Worm (Caenorhabditis elegans) whole organism, mixed stage, embryonic: ENCODE data around the gene scl-1.

Experiments used
- M03D4.4 ChIP-seq: sonication (generic microtip); optimal IDR thresholded peaks from 2 replicates; lab custom pipeline; 2017; ENCODE audit warnings: mild to moderate bottlenecking, missing genetic modification characterization, missing compliant biosample characterization
- bed-3 ChIP-seq: fragments of 200-800 bp; sonication (Bioruptor generic); optimal IDR thresholded peaks from 3 replicates; lab custom pipeline; 2018; ENCODE audit warnings: mild to moderate bottlenecking, missing genetic modification characterization, moderate library complexity, missing compliant biosample characterization
- blmp-1 ChIP-seq: fragments of 150-350 bp; optimal IDR thresholded peaks from 2 replicates; lab custom pipeline; 2014; ENCODE audit warnings: missing biosample characterization, missing genetic modification characterization
- ceh-43 ChIP-seq: fragments of 200-800 bp; sonication (Bioruptor generic); optimal IDR thresholded peaks from 2 replicates; lab custom pipeline; 2018; ENCODE audit warnings: mild to moderate bottlenecking, missing genetic modification characterization, moderate library complexity, missing compliant biosample characterization
- ceh-83 ChIP-seq: fragments of 200-800 bp; sonication (Bioruptor generic); optimal IDR thresholded peaks from 2 replicates; lab custom pipeline; 2018; ENCODE audit warnings: mild to moderate bottlenecking, missing genetic modification characterization, missing compliant biosample characterization
- ces-1 ChIP-seq: fragments of 150-350 bp; optimal IDR thresholded peaks from 2 replicates; lab custom pipeline; 2014; ENCODE audit warnings: missing biosample characterization, missing genetic modification reagents, missing genetic modification characterization
- drap-1 ChIP-seq: fragments of 200-800 bp; sonication (Bioruptor generic); optimal IDR thresholded peaks from 3 replicates; lab custom pipeline; 2018; ENCODE audit warnings: mild to moderate bottlenecking, missing genetic modification characterization, missing compliant biosample characterization
- elt-1 ChIP-seq: sonication (generic microtip); optimal IDR thresholded peaks from 2 replicates; lab custom pipeline; 2017; ENCODE audit warnings: missing genetic modification characterization, mild to moderate bottlenecking, missing compliant biosample characterization, antibody characterized with exemption, moderate library complexity, borderline replicate concordance; ENCODE audit not compliant: insufficient read depth
- elt-3 ChIP-seq: fragments of 150-350 bp; optimal IDR thresholded peaks from 2 replicates; lab custom pipeline; 2014; ENCODE audit warnings: missing biosample characterization, missing genetic modification characterization
- flh-1 ChIP-seq: fragments of 200-800 bp; sonication (Bioruptor generic); optimal IDR thresholded peaks from 2 replicates; lab custom pipeline; 2018; ENCODE audit warnings: mild to moderate bottlenecking, missing genetic modification characterization, moderate library complexity, missing compliant biosample characterization
- ham-2 ChIP-seq: fragments of 200-800 bp; sonication (Bioruptor generic); optimal IDR thresholded peaks from 2 replicates; lab custom pipeline; 2018; ENCODE audit warnings: mild to moderate bottlenecking, missing genetic modification characterization, missing compliant biosample characterization
- hlh-1 ChIP-seq: fragments of 150-350 bp; optimal IDR thresholded peaks from 2 replicates; lab custom pipeline; 2014; ENCODE audit warnings: missing biosample characterization, missing genetic modification reagents, missing genetic modification characterization
- lin-13 ChIP-seq: fragments of 150-350 bp; optimal IDR thresholded peaks from 2 replicates; lab custom pipeline; 2014; ENCODE audit warnings: missing biosample characterization, missing genetic modification characterization
- lin-32 ChIP-seq: fragments of 200-800 bp; sonication (Bioruptor generic); optimal IDR thresholded peaks from 2 replicates; lab custom pipeline; 2018; ENCODE audit warnings: mild to moderate bottlenecking, missing genetic modification characterization, missing compliant biosample characterization
- lsy-2 ChIP-seq: fragments of 150-350 bp; optimal IDR thresholded peaks from 2 replicates; lab custom pipeline; 2014; ENCODE audit warnings: missing biosample characterization, missing genetic modification characterization
- mls-2 ChIP-seq: sonication (generic microtip); optimal IDR thresholded peaks from 2 replicates; lab custom pipeline; 2016; ENCODE audit warnings: mild to moderate bottlenecking, missing genetic modification characterization, moderate library complexity, missing compliant biosample characterization
- nhr-2 ChIP-seq: fragments of 150-350 bp; optimal IDR thresholded peaks from 2 replicates; lab custom pipeline; 2014; ENCODE audit warnings: missing biosample characterization, missing genetic modification characterization
- nhr-237 ChIP-seq: fragments of 150-350 bp; optimal IDR thresholded peaks from 2 replicates; lab custom pipeline; 2014; ENCODE audit warnings: missing biosample characterization, missing genetic modification characterization
- nhr-28 ChIP-seq: fragments of 150-350 bp; optimal IDR thresholded peaks from 2 replicates; lab custom pipeline; 2014; ENCODE audit warnings: missing biosample characterization, missing genetic modification characterization
- nhr-76 ChIP-seq: sonication (generic microtip); optimal IDR thresholded peaks from 2 replicates; lab custom pipeline; 2017; ENCODE audit warnings: missing biosample characterization, missing genetic modification characterization
- pha-4 ChIP-seq: fragments of 150-350 bp; optimal IDR thresholded peaks from 2 replicates; lab custom pipeline; 2018; ENCODE audit warnings: missing biosample characterization, missing genetic modification reagents, missing genetic modification characterization
- sem-2 ChIP-seq: fragments of 200-800 bp; sonication (Bioruptor generic); optimal IDR thresholded peaks from 2 replicates; lab custom pipeline; 2018; ENCODE audit warnings: mild to moderate bottlenecking, missing genetic modification characterization, missing compliant biosample characterization
- sptf-1 ChIP-seq: sonication (generic microtip); optimal IDR thresholded peaks from 2 replicates; lab custom pipeline; 2017; ENCODE audit warnings: mild to moderate bottlenecking, missing genetic modification characterization, moderate library complexity, missing compliant biosample characterization
- unc-120 ChIP-seq: sonication (generic microtip); optimal IDR thresholded peaks from 2 replicates; lab custom pipeline; 2017; ENCODE audit warnings: missing genetic modification characterization, missing compliant biosample characterization; ENCODE audit not compliant: poor library complexity, severe bottlenecking
- unc-39 ChIP-seq: fragments of 150-350 bp; optimal IDR thresholded peaks from 2 replicates; lab custom pipeline; 2014; ENCODE audit warnings: missing biosample characterization, missing genetic modification characterization
- unc-62 ChIP-seq: fragments of 150-350 bp; optimal IDR thresholded peaks from 2 replicates; lab custom pipeline; 2014; ENCODE audit warnings: missing biosample characterization, missing genetic modification reagents, missing genetic modification characterization
- ztf-11 ChIP-seq: fragments of 150-350 bp; optimal IDR thresholded peaks from 2 replicates; lab custom pipeline; 2014; ENCODE audit warnings: missing biosample characterization, missing genetic modification characterization

Gene scl-1

DNA sequence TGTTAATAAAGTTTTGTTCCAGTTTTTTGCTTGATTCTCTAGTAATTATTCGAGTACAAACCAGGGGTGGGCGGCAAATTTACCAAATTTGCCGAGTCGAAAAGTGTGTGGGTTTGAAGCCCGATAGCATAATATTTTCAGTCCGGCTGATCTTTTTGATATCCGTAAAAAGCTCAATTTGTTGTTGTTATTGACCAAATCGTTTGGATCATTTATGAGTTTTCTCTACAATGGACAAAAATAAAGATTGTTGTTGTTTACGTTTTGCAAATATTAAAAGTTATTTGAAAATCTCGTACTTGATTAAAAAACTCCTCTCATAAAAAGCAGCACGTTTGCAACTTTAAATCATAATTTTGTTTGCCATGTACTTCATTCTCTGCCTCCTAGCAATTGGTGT is at the start of gene scl-1:
Gene scl-1 (plus strand): TSS at position 301 of the 400 bp plus-strand sequence.
- TF ChIP-seq bed-3 (GFP tag; lab: Kevin White, UChicago) (no peak), elt-3 (tag; lab: Kevin White, UChicago) (no peak), ham-2 (GFP tag; lab: Kevin White, UChicago) (no peak), ztf-11 (no peak), unc-39 (tag; lab: Kevin White, UChicago) (no peak), flh-1 (no peak), ceh-83 (no peak), nhr-237 (tag; lab: Kevin White, UChicago) (no peak), unc-120 (tag; lab: Kevin White, UChicago) (no peak), ces-1 (GFP tag; lab: Kevin White, UChicago) (no peak), M03D4.4 (tag; lab: Kevin White, UChicago) (no peak)

DNA sequence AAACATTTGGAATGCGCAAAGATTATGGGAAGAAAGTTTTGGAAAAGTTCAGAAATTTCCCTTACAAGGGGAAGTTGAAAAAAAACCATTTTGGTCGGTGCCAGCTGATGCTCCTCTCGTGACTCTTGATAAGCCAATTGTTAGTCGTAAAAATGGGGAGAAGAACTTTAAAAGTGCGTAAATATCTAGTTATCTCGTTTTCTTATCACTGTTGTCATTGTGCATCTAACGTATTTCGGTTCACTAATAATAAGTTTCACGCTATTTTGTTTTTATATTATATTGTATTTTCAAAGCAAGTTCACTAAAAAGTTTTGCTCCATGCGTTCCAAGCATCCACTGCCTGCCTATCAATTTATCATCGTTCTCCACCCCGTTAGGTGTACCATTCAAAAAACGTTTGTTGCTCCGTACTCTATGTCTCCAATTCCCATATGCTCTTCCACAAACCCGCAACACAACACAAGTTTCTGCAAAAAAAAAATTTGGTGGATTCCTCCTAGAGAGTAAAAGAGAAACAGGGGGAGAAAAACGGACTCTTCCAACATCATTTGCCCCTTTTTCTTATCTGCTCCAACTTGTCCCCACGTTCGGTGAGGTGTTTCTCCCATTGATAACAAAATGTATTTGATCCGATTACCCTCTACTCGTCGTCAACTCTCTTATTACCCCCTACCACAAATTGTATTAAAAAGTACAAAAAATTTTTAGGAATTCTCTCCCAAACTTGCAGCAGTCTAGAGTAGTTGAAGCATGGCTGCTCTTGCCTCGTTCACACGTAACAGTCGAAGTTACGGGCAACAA is 47.5 kb upstream of the scl-1 start, which contains the start of gene mbk-2:
Gene mbk-2 (plus strand): TSS at position 754 of the 804 bp plus-strand sequence.
- TF ChIP-seq M03D4.4 (tag; lab: Kevin White, UChicago), result no peak
- no peak for TF ChIP-seq sptf-1 (tag; lab: Kevin White, UChicago)
- TF ChIP-seq ceh-43, result no peak
- TF ChIP-seq ces-1 (GFP tag; lab: Kevin White, UChicago), result no peak
- TF ChIP-seq nhr-76 (tag; lab: Kevin White, UChicago), result no peak
- no peak for TF ChIP-seq elt-1
- no peak for TF ChIP-seq nhr-237 (tag; lab: Kevin White, UChicago)
- TF ChIP-seq drap-1 (GFP tag; lab: Kevin White, UChicago), result no peak
- TF ChIP-seq lin-13, result no peak
- no peak for TF ChIP-seq bed-3 (GFP tag; lab: Kevin White, UChicago)
- TF ChIP-seq mls-2, result no peak
- TF ChIP-seq unc-62 (GFP tag; lab: Kevin White, UChicago), result no peak
- no peak for TF ChIP-seq lin-32 (GFP tag; lab: Kevin White, UChicago)
- no peak for TF ChIP-seq hlh-1
- no peak for TF ChIP-seq nhr-28 (tag; lab: Kevin White, UChicago)
- TF ChIP-seq nhr-2 (tag; lab: Kevin White, UChicago), result no peak

DNA sequence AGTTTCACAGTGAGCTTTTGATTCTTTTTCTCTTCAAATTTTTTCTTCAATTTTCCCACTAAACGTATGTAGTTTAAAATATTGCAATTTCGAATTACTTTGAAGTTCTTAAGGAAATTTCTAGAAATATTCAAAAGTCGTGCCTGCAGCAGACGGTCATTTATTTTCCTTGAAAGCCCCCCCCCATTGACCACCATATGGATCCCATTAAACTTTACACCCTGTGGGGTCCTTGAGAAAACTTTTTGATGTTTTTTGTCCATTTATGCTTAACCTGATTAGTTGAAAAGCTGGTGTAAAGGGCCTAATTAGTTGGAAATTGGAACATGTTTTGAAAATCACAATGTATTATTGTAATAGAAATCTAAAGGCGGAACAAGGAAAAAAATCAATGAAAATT is 46.6 kb upstream of the scl-1 start:
- TF ChIP-seq ceh-83 (no peak), sem-2 (no peak)

DNA sequence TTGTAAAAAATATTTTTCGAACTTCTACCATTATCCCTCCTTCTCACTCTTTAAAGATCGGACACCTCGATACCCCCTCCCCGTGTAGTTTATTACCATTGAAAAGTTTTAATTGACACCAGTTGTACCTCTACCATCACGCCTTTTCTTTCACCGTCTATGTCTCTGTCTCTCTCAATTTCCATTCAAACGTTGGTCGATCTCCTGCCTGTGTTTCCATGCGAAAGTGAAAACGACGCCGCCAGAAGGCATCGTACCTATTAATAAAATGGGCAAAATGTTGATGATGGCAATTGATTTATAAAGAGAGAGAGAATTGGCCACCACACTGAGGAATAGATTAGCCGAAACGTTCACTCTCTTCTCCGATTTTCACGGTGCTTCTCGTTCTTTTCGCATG is 42.9 kb upstream of the scl-1 start:
- TF ChIP-seq ham-2 (GFP tag; lab: Kevin White, UChicago), result peak; percentile 35
- peak; percentile 77 for TF ChIP-seq blmp-1 (tag; lab: Kevin White, UChicago)
- no peak for TF ChIP-seq nhr-2 (tag; lab: Kevin White, UChicago)

DNA sequence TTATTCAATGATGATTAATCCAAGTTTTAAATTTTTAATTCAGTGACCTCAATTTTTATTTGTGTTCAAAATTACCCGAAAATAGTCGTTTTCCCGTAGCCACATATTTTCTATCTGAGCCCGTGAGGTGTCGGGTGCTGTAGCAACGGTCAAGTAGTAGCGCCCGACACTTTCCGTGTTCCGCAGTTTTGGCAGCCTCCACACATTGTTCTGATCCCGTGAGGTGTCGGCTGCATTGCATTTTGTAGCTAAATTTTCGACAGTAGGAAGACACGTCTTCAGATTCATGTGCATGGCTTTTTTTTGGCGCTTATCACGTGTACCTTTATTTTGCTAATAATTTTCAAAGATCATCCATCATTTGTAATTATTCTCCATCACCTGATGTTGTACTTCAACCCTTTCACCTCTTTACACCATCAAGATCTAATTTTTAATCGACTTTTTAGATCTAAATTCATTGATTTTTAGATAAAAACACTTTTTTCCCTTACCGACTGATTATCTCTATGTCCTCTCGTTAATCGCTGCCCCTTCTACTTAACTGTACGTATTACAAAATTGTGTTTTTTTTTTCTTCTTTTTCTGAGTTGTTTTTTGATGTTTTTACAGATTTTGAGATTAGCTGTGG is 42.3 kb upstream of the scl-1 start:
- TF ChIP-seq pha-4 (tag; lab: Kevin White, UChicago), result no peak
- TF ChIP-seq unc-39 (tag; lab: Kevin White, UChicago), result no peak
- no peak for TF ChIP-seq sem-2
- TF ChIP-seq mls-2, result no peak
- peak; percentile 46 for TF ChIP-seq elt-1
- no peak for TF ChIP-seq lsy-2 (tag; lab: Kevin White, UChicago)
- no peak for TF ChIP-seq ztf-11

DNA sequence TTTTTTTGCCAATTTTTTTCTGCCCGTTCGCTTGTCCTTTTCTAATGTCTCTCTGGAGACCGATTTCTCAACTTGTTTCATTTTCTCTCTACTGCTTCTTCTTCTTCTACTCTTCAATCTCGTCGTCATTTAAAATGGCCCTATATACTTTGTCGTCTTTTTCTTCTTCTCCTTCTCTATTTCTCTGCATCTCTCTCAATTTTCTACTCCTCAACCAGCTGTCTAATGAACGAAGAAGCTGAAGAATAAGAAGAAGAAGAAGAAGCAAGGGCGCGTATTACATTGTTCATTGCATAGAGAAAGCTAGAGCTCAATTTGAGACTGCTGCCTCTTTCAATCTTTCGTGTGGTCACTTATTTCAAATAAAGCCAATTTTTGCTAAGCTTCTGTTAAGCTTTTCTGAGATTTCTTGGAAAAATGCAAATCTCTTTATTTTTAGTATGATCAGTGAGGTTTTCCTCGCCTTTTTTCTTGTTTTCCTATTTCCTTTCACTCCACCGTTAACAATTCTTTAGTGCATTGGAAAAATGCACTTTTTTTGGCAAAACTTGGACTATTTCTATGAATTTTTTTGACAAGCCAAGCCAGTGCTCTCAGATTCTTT is 40.2 kb upstream of the scl-1 start:
- peak; percentile 57 for TF ChIP-seq hlh-1
- no peak for TF ChIP-seq flh-1
- peak; percentile 92 for TF ChIP-seq ces-1 (GFP tag; lab: Kevin White, UChicago)
- TF ChIP-seq unc-62 (GFP tag; lab: Kevin White, UChicago), result peak; percentile 21
- TF ChIP-seq blmp-1 (tag; lab: Kevin White, UChicago), result no peak
